Worm (Caenorhabditis elegans): ENCODE data around the gene glo-3.

ce11 chrX:10576872-10577271 is 43.4 kb downstream of the glo-3 start, which contains the start of gene nhx-5:
- TF ChIP-seq snpc-4 (tag; optimal IDR thresholded peaks at IDR 0.05) (no peak), tbx-2 (tag; optimal IDR thresholded peaks at IDR 0.05) (no peak), lin-15B (tag; optimal IDR thresholded peaks at IDR 0.05) (no peak), ama-1 (optimal IDR thresholded peaks at IDR 0.05) (no peak), jun-1 (tag; optimal IDR thresholded peaks at IDR 0.05) (no peak), F16B12.6 (tag; optimal IDR thresholded peaks at IDR 0.05) (no peak), unc-62 (GFP tag; optimal IDR thresholded peaks at IDR 0.05) (no peak), lin-39 (tag; optimal IDR thresholded peaks at IDR 0.05) (no peak), aha-1 (tag; optimal IDR thresholded peaks at IDR 0.05) (no peak), ets-5 (GFP tag; IDR thresholded peaks at IDR 0.05) (no peak), nhr-77 (tag; optimal IDR thresholded peaks at IDR 0.05) (no peak), irx-1 (tag; optimal IDR thresholded peaks at IDR 0.05) (no peak), dsc-1 (tag; optimal IDR thresholded peaks at IDR 0.05) (no peak), nhr-76 (tag; optimal IDR thresholded peaks at IDR 0.05) (no peak)

Measured in whole organism, L1 larva.